Fruit fly (Drosophila melanogaster) S2 (cell line): ENCODE measurements around the gene anox.
A peak's percentile ranks its signal among the peaks of the same experiment; 100 is the strongest.

Experiments used
- CG8478 ChIP-seq: fragments of >200 bp; optimal IDR thresholded peaks from 2 replicates; lab custom pipeline; 2018
- CTCF ChIP-seq, 2 experiments: fragments of >200 bp; optimal IDR thresholded peaks; 2 replicates each; lab custom pipeline; 2018

Gene anox

dm6 chrX:21319202-21319772 lies at the start of gene anox, which contains the start of gene SLIRP1:
Gene anox, minus strand, starts transcription at chrX:21319296.
Gene SLIRP1, minus strand, starts transcription at chrX:21319296.
- TF ChIP-seq CG8478 (lab: Kevin White, UChicago) (no peak), CTCF (optimal IDR thresholded peaks at IDR 0.05; lab: Kevin White, UChicago) (no peak)

- TF ChIP-seq CG8478 (lab: Kevin White, UChicago) (no peak), CTCF (optimal IDR thresholded peaks at IDR 0.05; lab: Kevin White, UChicago) (no peak)
These were observed 49.4 kb upstream of the anox start for dm6 chrX:21368410-21368918.

dm6 chrX:21367363-21368072 lies 48.4 kb upstream of the anox start:
- no peak for TF ChIP-seq CG8478 (lab: Kevin White, UChicago)

dm6 chrX:21366311-21366990 lies 47.4 kb upstream of the anox start:
- TF ChIP-seq CG8478 (lab: Kevin White, UChicago) (no peak), CTCF (optimal IDR thresholded peaks at IDR 0.05; lab: Kevin White, UChicago) (no peak)

dm6 chrX:21365421-21365820 lies 46.3 kb upstream of the anox start:
- TF ChIP-seq CG8478 (lab: Kevin White, UChicago), result no peak
- no peak for TF ChIP-seq CTCF (optimal IDR thresholded peaks at IDR 0.05; lab: Kevin White, UChicago)

- peak; percentile 91 to 95 for TF ChIP-seq CTCF (optimal IDR thresholded peaks at IDR 0.05; lab: Kevin White, UChicago)
- TF ChIP-seq CG8478 (lab: Kevin White, UChicago), result no peak
These were observed 43.8 kb upstream of the anox start, which contains the start of the genes bbx and waw for dm6 chrX:21362878-21363277. Gene bbx, plus strand, starts transcription at chrX:21363028. Gene waw, plus strand, starts transcription at chrX:21363028.

dm6 chrX:21357810-21358671 lies 38.9 kb upstream of the anox start, which contains the start of gene Septin1:
Gene Septin1, plus strand, starts transcription at chrX:21358286.
- no peak for TF ChIP-seq CG8478 (lab: Kevin White, UChicago)
- peak; percentile 52 to 86 for TF ChIP-seq CTCF (optimal IDR thresholded peaks at IDR 0.05; lab: Kevin White, UChicago)

dm6 chrX:21353541-21353940 lies 34.4 kb upstream of the anox start:
- TF ChIP-seq CG8478 (lab: Kevin White, UChicago), result no peak
- no peak for TF ChIP-seq CTCF (optimal IDR thresholded peaks at IDR 0.05; lab: Kevin White, UChicago)

dm6 chrX:21351210-21351824 lies 32.2 kb upstream of the anox start:
- TF ChIP-seq CG8478 (lab: Kevin White, UChicago), result no peak
- no peak for TF ChIP-seq CTCF (optimal IDR thresholded peaks at IDR 0.05; lab: Kevin White, UChicago)

- TF ChIP-seq CG8478 (lab: Kevin White, UChicago), result no peak
- no peak for TF ChIP-seq CTCF (optimal IDR thresholded peaks at IDR 0.05; lab: Kevin White, UChicago)
These were observed 30.8 kb upstream of the anox start, which contains the start of the genes peng and sol for dm6 chrX:21349800-21350309. Gene peng, minus strand, starts transcription at chrX:21349843. Gene sol, plus strand, starts transcription at chrX:21350280.

- peak; percentile 46 to 61 for TF ChIP-seq CTCF (optimal IDR thresholded peaks at IDR 0.05; lab: Kevin White, UChicago)
- TF ChIP-seq CG8478 (lab: Kevin White, UChicago), result no peak
These were observed 26.0 kb upstream of the anox start, which contains the start of gene dod for dm6 chrX:21345036-21345500. Gene dod, plus strand, starts transcription at chrX:21345358.

dm6 chrX:21339476-21339931 lies 20.4 kb upstream of the anox start, which contains the start of the genes tty and fliI:
Gene tty, minus strand, starts transcription at chrX:21339676.
Gene fliI, plus strand, starts transcription at chrX:21339741.
- TF ChIP-seq CTCF (optimal IDR thresholded peaks at IDR 0.05; lab: Kevin White, UChicago) (peak in 1 of 2 experiments; percentile 25), CG8478 (lab: Kevin White, UChicago) (no peak)

- no peak for TF ChIP-seq CTCF (optimal IDR thresholded peaks at IDR 0.05; lab: Kevin White, UChicago)
- TF ChIP-seq CG8478 (lab: Kevin White, UChicago), result no peak
These were observed 19.1 kb upstream of the anox start for dm6 chrX:21338153-21338552.
